Worm (Caenorhabditis elegans): Measurements from ENCODE around the gene srw-84.

DNA sequence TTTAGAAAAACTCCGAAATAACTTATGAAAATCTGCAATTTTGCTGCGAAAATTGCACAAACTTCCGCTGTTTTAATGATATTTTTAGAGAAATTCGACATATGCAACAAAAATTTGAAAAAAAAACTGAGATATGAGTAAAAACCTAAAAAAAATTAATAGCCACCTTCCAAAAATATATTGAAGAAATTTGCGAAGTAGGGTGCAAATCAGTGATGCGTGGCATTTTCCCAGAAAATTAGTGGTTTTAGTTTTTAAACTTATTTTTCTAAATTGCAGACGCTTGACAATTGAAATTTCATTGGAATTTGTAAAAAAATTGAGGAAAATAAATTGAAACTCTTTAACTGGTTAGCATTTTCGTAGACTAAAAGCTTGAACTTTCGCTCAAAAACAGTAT, 17.8 kb downstream of the srw-84 start, which contains the start of gene C25F9.13:
- TF ChIP-seq fos-1 (tag; optimal IDR thresholded peaks at IDR 0.05) (no peak), lin-39 (tag; optimal IDR thresholded peaks at IDR 0.05) (no peak), ceh-82 (tag; optimal IDR thresholded peaks at IDR 0.05) (no peak), ceh-9 (tag; optimal IDR thresholded peaks at IDR 0.05) (no peak), pha-4 (tag; optimal IDR thresholded peaks at IDR 0.05) (no peak), jun-1 (tag; optimal IDR thresholded peaks at IDR 0.05) (no peak), aly-2 (tag; optimal IDR thresholded peaks at IDR 0.05) (no peak)
